Worm (Caenorhabditis elegans) whole organism, L1 larva: ENCODE measurements around the gene bmy-1.

Source experiments
- C04F5.9 ChIP-seq: sonication (generic microtip); optimal IDR thresholded peaks from 2 replicates; lab custom pipeline; 2016; ENCODE audit warnings: missing genetic modification characterization, missing compliant biosample characterization
- C16A3.4 ChIP-seq: fragments of 150-350 bp; optimal IDR thresholded peaks from 2 replicates; lab custom pipeline; 2014; ENCODE audit warnings: missing biosample characterization, missing genetic modification characterization
- C34B4.2 ChIP-seq: sonication (generic microtip); optimal IDR thresholded peaks from 2 replicates; lab custom pipeline; 2017; ENCODE audit warnings: mild to moderate bottlenecking, missing genetic modification characterization, missing compliant biosample characterization
- F16B12.6 ChIP-seq: fragments of 150-350 bp; optimal IDR thresholded peaks from 2 replicates; lab custom pipeline; 2014; ENCODE audit warnings: missing biosample characterization, missing genetic modification characterization
- Y116A8C.19 ChIP-seq: sonication (generic microtip); optimal IDR thresholded peaks from 2 replicates; lab custom pipeline; 2016; ENCODE audit warnings: missing compliant biosample characterization, missing genetic modification characterization, borderline replicate concordance
- aha-1 ChIP-seq: fragments of 150-350 bp; optimal IDR thresholded peaks from 2 replicates; lab custom pipeline; 2014; ENCODE audit warnings: missing biosample characterization, missing genetic modification characterization
- alr-1 ChIP-seq: fragments of 200-800 bp; sonication (Bioruptor generic); optimal IDR thresholded peaks from 2 replicates; lab custom pipeline; 2018; ENCODE audit warnings: borderline replicate concordance, mild to moderate bottlenecking, missing genetic modification characterization, missing compliant biosample characterization
- ama-1 ChIP-seq: fragments of 150-350 bp; optimal IDR thresholded peaks from 2 replicates; lab custom pipeline; 2014
- blmp-1 ChIP-seq: fragments of 150-350 bp; optimal IDR thresholded peaks from 2 replicates; lab custom pipeline; 2014; ENCODE audit warnings: missing biosample characterization, missing genetic modification characterization
- ceh-8 ChIP-seq: fragments of 200-800 bp; sonication (Bioruptor generic); optimal IDR thresholded peaks from 2 replicates; lab custom pipeline; 2018; ENCODE audit warnings: mild to moderate bottlenecking, missing genetic modification characterization, moderate library complexity, missing compliant biosample characterization
- ceh-82 ChIP-seq, 3 experiments: fragments of 150-350 bp in 1 of 3; sonication (generic microtip) in 2 of 3; optimal IDR thresholded peaks; 2 replicates each; lab custom pipeline; 2014 to 2017; ENCODE audit warnings: missing biosample characterization in 3 of 3, missing genetic modification characterization in 3 of 3
- ceh-88 ChIP-seq: fragments of 200-800 bp; sonication (Bioruptor generic); IDR thresholded peaks from 2 replicates; pipeline ENCODE4 v1.3.6; 2022; ENCODE audit warnings: missing genetic modification characterization, missing compliant biosample characterization
- ces-1 ChIP-seq: fragments of 150-350 bp; optimal IDR thresholded peaks from 2 replicates; lab custom pipeline; 2014; ENCODE audit warnings: missing biosample characterization, missing genetic modification reagents, missing genetic modification characterization
- dpl-1 ChIP-seq, 3 experiments: fragments of 150-350 bp in 2 of 3; sonication (generic microtip) in 1 of 3; optimal IDR thresholded peaks; 2 replicates each; lab custom pipeline; 2014 to 2017; ENCODE audit warnings: missing biosample characterization in 3 of 3, missing genetic modification characterization in 3 of 3, missing genetic modification reagents in 3 of 3
- efl-3 ChIP-seq: fragments of 200-800 bp; sonication (Bioruptor generic); optimal IDR thresholded peaks from 2 replicates; lab custom pipeline; 2018; ENCODE audit warnings: mild to moderate bottlenecking, missing genetic modification characterization, missing compliant biosample characterization
- egl-27 ChIP-seq, 2 experiments: fragments of 150-350 bp in 1 of 2; sonication (generic microtip); optimal IDR thresholded peaks; 3 replicates each; lab custom pipeline; 2017 to 2018; ENCODE audit warnings: missing biosample characterization in 2 of 2, missing genetic modification characterization in 2 of 2, missing genetic modification reagents in 2 of 2
- elt-2 ChIP-seq: sonication (generic microtip); optimal IDR thresholded peaks from 2 replicates; lab custom pipeline; 2016; ENCODE audit warnings: missing genetic modification characterization, mild to moderate bottlenecking, inconsistent platforms, missing compliant biosample characterization, missing genetic modification reagents
- elt-3 ChIP-seq, 6 experiments: fragments of 150-350 bp in 1 of 6; sonication (generic microtip); optimal IDR thresholded peaks; 2 replicates each; lab custom pipeline; 2017 to 2018; ENCODE audit warnings: missing biosample characterization in 6 of 6, missing genetic modification characterization in 6 of 6, inconsistent platforms in 1 of 6
- fkh-4 ChIP-seq: sonication (generic microtip); optimal IDR thresholded peaks from 2 replicates; lab custom pipeline; 2016; ENCODE audit warnings: missing compliant biosample characterization, missing genetic modification characterization, borderline replicate concordance
- fkh-8 ChIP-seq: sonication (generic microtip); optimal IDR thresholded peaks from 2 replicates; lab custom pipeline; 2016; ENCODE audit warnings: mild to moderate bottlenecking, missing genetic modification characterization, missing compliant biosample characterization
- fos-1 ChIP-seq: fragments of 150-350 bp; optimal IDR thresholded peaks from 2 replicates; lab custom pipeline; 2014; ENCODE audit warnings: missing biosample characterization, missing genetic modification characterization
- hlh-17 ChIP-seq: fragments of 200-800 bp; sonication (Bioruptor generic); optimal IDR thresholded peaks from 2 replicates; lab custom pipeline; 2018; ENCODE audit warnings: missing genetic modification characterization, mild to moderate bottlenecking, missing compliant biosample characterization, moderate library complexity, borderline replicate concordance
- hlh-4 ChIP-seq: sonication (generic microtip); optimal IDR thresholded peaks from 2 replicates; lab custom pipeline; 2016; ENCODE audit warnings: mild to moderate bottlenecking, missing genetic modification characterization, missing compliant biosample characterization
- hpl-2 ChIP-seq: fragments of 150-350 bp; optimal IDR thresholded peaks from 2 replicates; lab custom pipeline; 2014; ENCODE audit warnings: missing biosample characterization, missing genetic modification reagents, missing genetic modification characterization
- isw-1 ChIP-seq: fragments of 200-800 bp; sonication (Bioruptor generic); IDR thresholded peaks from 2 replicates; pipeline ENCODE4 v1.3.6; 2022; ENCODE audit warnings: missing genetic modification characterization, missing compliant biosample characterization
- jun-1 ChIP-seq: fragments of 150-350 bp; optimal IDR thresholded peaks from 2 replicates; lab custom pipeline; 2014; ENCODE audit warnings: missing biosample characterization, missing genetic modification reagents, missing genetic modification characterization
- lin-14 ChIP-seq: fragments of 200-800 bp; sonication (Bioruptor generic); optimal IDR thresholded peaks from 2 replicates; lab custom pipeline; 2018; ENCODE audit warnings: mild to moderate bottlenecking, missing genetic modification characterization, moderate library complexity, missing compliant biosample characterization
- lin-15B ChIP-seq: fragments of 150-350 bp; sonication (generic microtip); optimal IDR thresholded peaks from 3 replicates; lab custom pipeline; 2014; ENCODE audit warnings: missing biosample characterization, missing genetic modification characterization
- lin-39 ChIP-seq: fragments of 150-350 bp; optimal IDR thresholded peaks from 2 replicates; lab custom pipeline; 2014; ENCODE audit warnings: missing biosample characterization, missing genetic modification reagents, missing genetic modification characterization
- lsy-2 ChIP-seq, 2 experiments: fragments of 150-350 bp; optimal IDR thresholded peaks; 2 replicates each; lab custom pipeline; 2014; ENCODE audit warnings: missing biosample characterization in 2 of 2, missing genetic modification characterization in 2 of 2
- mab-9 ChIP-seq: fragments of 200-800 bp; sonication (Bioruptor generic); IDR thresholded peaks from 2 replicates; pipeline ENCODE4 v1.3.6; 2022; ENCODE audit warnings: missing genetic modification reagents, missing genetic modification characterization, missing compliant biosample characterization
- mep-1 ChIP-seq: fragments of 150-350 bp; optimal IDR thresholded peaks from 2 replicates; lab custom pipeline; 2014; ENCODE audit warnings: missing biosample characterization, missing genetic modification characterization
- nhr-20 ChIP-seq: sonication (generic microtip); optimal IDR thresholded peaks from 2 replicates; lab custom pipeline; 2016; ENCODE audit warnings: mild to moderate bottlenecking, missing genetic modification characterization, missing compliant biosample characterization
- nhr-28 ChIP-seq: fragments of 150-350 bp; optimal IDR thresholded peaks from 2 replicates; lab custom pipeline; 2014; ENCODE audit warnings: missing biosample characterization, missing genetic modification characterization
- nhr-76 ChIP-seq: sonication (generic microtip); optimal IDR thresholded peaks from 2 replicates; lab custom pipeline; 2017; ENCODE audit warnings: missing biosample characterization, missing genetic modification characterization
- nhr-77 ChIP-seq: fragments of 150-350 bp; optimal IDR thresholded peaks from 2 replicates; lab custom pipeline; 2014; ENCODE audit warnings: missing biosample characterization, missing genetic modification characterization
- nhr-85 ChIP-seq: sonication (generic microtip); peaks from one replicate; lab custom pipeline; 2016; ENCODE audit warnings: missing genetic modification characterization, inconsistent platforms, missing compliant biosample characterization
- nhr-90 ChIP-seq: sonication (generic microtip); optimal IDR thresholded peaks from 2 replicates; lab custom pipeline; 2016; ENCODE audit warnings: mild to moderate bottlenecking, missing genetic modification characterization, missing compliant biosample characterization; ENCODE audit not compliant: poor library complexity
- pag-3 ChIP-seq: sonication (generic microtip); optimal IDR thresholded peaks from 2 replicates; lab custom pipeline; 2017; ENCODE audit warnings: missing genetic modification characterization, mild to moderate bottlenecking, missing compliant biosample characterization, antibody characterized with exemption, borderline replicate concordance; ENCODE audit not compliant: insufficient read depth
- pax-3 ChIP-seq: fragments of 200-800 bp; sonication (Bioruptor generic); optimal IDR thresholded peaks from 2 replicates; lab custom pipeline; 2018; ENCODE audit warnings: mild to moderate bottlenecking, missing genetic modification characterization, moderate library complexity, missing compliant biosample characterization
- pqm-1 ChIP-seq: sonication (generic microtip); optimal IDR thresholded peaks from 3 replicates; lab custom pipeline; 2017; ENCODE audit warnings: missing biosample characterization, missing genetic modification characterization
- rnt-1 ChIP-seq: sonication (generic microtip); optimal IDR thresholded peaks from 2 replicates; lab custom pipeline; 2016; ENCODE audit warnings: mild to moderate bottlenecking, missing genetic modification characterization, moderate library complexity, missing compliant biosample characterization
- snpc-4 ChIP-seq: fragments of 150-350 bp; optimal IDR thresholded peaks from 2 replicates; lab custom pipeline; 2014; ENCODE audit warnings: missing biosample characterization, missing genetic modification characterization
- sox-4 ChIP-seq: sonication (generic microtip); optimal IDR thresholded peaks from 2 replicates; lab custom pipeline; 2016; ENCODE audit warnings: missing genetic modification characterization, missing compliant biosample characterization
- sup-37 ChIP-seq: fragments of 200-800 bp; sonication (Bioruptor generic); optimal IDR thresholded peaks from 2 replicates; lab custom pipeline; 2018; ENCODE audit warnings: mild to moderate bottlenecking, missing genetic modification characterization, missing compliant biosample characterization
- swsn-7 ChIP-seq: sonication (generic microtip); optimal IDR thresholded peaks from 2 replicates; lab custom pipeline; 2016; ENCODE audit warnings: missing genetic modification characterization, missing compliant biosample characterization
- tlp-1 ChIP-seq: fragments of 150-350 bp; optimal IDR thresholded peaks from 2 replicates; lab custom pipeline; 2014; ENCODE audit warnings: missing biosample characterization, missing genetic modification characterization
- unc-130 ChIP-seq: fragments of 150-350 bp; optimal IDR thresholded peaks from 2 replicates; lab custom pipeline; 2017; ENCODE audit warnings: missing biosample characterization, missing genetic modification characterization, inconsistent platforms
- unc-86 ChIP-seq: sonication (generic microtip); optimal IDR thresholded peaks from 2 replicates; lab custom pipeline; 2016; ENCODE audit warnings: missing genetic modification characterization, missing compliant biosample characterization
- unc-98 ChIP-seq: fragments of 200-800 bp; sonication (Bioruptor generic); IDR thresholded peaks from 2 replicates; pipeline ENCODE4 v1.3.6; 2022; ENCODE audit warnings: missing genetic modification characterization, missing compliant biosample characterization
- vab-15 ChIP-seq: sonication (generic microtip); optimal IDR thresholded peaks from 2 replicates; lab custom pipeline; 2017; ENCODE audit warnings: missing genotype, mild to moderate bottlenecking, missing genetic modification characterization, missing compliant biosample characterization
- zip-4 ChIP-seq: fragments of 200-800 bp; sonication (Bioruptor generic); optimal IDR thresholded peaks from 2 replicates; lab custom pipeline; 2018; ENCODE audit warnings: mild to moderate bottlenecking, missing genetic modification characterization, moderate library complexity, missing compliant biosample characterization

The bmy-1 gene

ce11 chrII:5330206-5330686 is 28.2 kb upstream of the bmy-1 start:
- TF ChIP-seq nhr-77 (tag; lab: Kevin White, UChicago) (peak; percentile 89), ceh-88 (GFP tag; lab: Robert Waterston, UW) (0 out of 2 replicates have a peak, but pooled peaks have one; percentile 16), F16B12.6 (tag; lab: Kevin White, UChicago) (no peak), vab-15 (tag; lab: Kevin White, UChicago) (no peak), pag-3 (tag; lab: Kevin White, UChicago) (no peak), tlp-1 (no peak), efl-3 (GFP tag; lab: Kevin White, UChicago) (no peak), snpc-4 (tag; lab: Kevin White, UChicago) (peak; percentile 25), blmp-1 (tag; lab: Kevin White, UChicago) (peak; percentile 94), hlh-4 (tag; lab: Kevin White, UChicago) (no peak), sox-4 (no peak), C34B4.2 (tag; lab: Kevin White, UChicago) (no peak), alr-1 (tag; lab: Kevin White, UChicago) (no peak), lin-39 (peak; percentile 22), fkh-8 (tag; lab: Kevin White, UChicago) (peak; percentile 49), C16A3.4 (tag; lab: Kevin White, UChicago) (peak; percentile 79), pax-3 (tag; lab: Kevin White, UChicago) (peak; percentile 56), ceh-8 (GFP tag; lab: Kevin White, UChicago) (no peak), hlh-17 (GFP tag; lab: Kevin White, UChicago) (no peak), ama-1 (lab: Kevin White, UChicago) (peak; percentile 39), C04F5.9 (tag; lab: Kevin White, UChicago) (peak; percentile 36), lin-15B (tag; lab: Kevin White, UChicago) (no peak), unc-98 (GFP tag; lab: Robert Waterston, UW) (no peak), Y116A8C.19 (tag; lab: Kevin White, UChicago) (no peak), hpl-2 (GFP tag; lab: Kevin White, UChicago) (no peak), lsy-2 (tag; optimal IDR thresholded peaks at IDR 0.05; lab: Kevin White, UChicago) (peak; percentile 75 to 87), elt-3 (tag; optimal IDR thresholded peaks at IDR 0.05; lab: Kevin White, UChicago) (peak in 3 of 6 experiments; percentile 44 to 77 (median 70)), nhr-90 (tag; lab: Kevin White, UChicago) (peak; percentile 85), dpl-1 (GFP tag; optimal IDR thresholded peaks at IDR 0.05; lab: Kevin White, UChicago) (peak; percentile 49 to 59 (median 51)), egl-27 (tag; optimal IDR thresholded peaks at IDR 0.05; lab: Kevin White, UChicago) (peak in 1 of 2 experiments; percentile 80), nhr-76 (tag; lab: Kevin White, UChicago) (no peak), swsn-7 (tag; lab: Kevin White, UChicago) (peak; percentile 84), unc-130 (tag; lab: Kevin White, UChicago) (no peak), aha-1 (tag; lab: Kevin White, UChicago) (no peak), isw-1 (GFP tag; lab: Robert Waterston, UW) (peak; percentile 36; the same call in 1 of the 2 replicates), elt-2 (peak; percentile 89), fos-1 (tag; lab: Kevin White, UChicago) (peak; percentile 82), lin-14 (GFP tag; lab: Kevin White, UChicago) (peak; percentile 94), fkh-4 (tag; lab: Kevin White, UChicago) (no peak), pqm-1 (tag; lab: Kevin White, UChicago) (no peak), zip-4 (GFP tag; lab: Kevin White, UChicago) (peak; percentile 22), ces-1 (no peak), sup-37 (GFP tag; lab: Kevin White, UChicago) (peak; percentile 15), rnt-1 (tag; lab: Kevin White, UChicago) (peak; percentile 86), mab-9 (GFP tag; lab: Robert Waterston, UW) (peak; percentile 49; the same call in 1 of the 2 replicates), jun-1 (tag; lab: Kevin White, UChicago) (peak; percentile 83), nhr-85 (peak; percentile 100), unc-86 (tag; lab: Kevin White, UChicago) (peak; percentile 57), nhr-28 (no peak), mep-1 (tag; lab: Kevin White, UChicago) (peak; percentile 85), nhr-20 (tag; lab: Kevin White, UChicago) (peak; percentile 95), ceh-82 (tag; optimal IDR thresholded peaks at IDR 0.05; lab: Kevin White, UChicago) (peak in 2 of 3 experiments; percentile 40 to 55)
